Fruit fly (Drosophila melanogaster) Kc167 (cell line): ENCODE measurements around the gene CG15262.

Experiments
- Myc ChIP-seq: fragments of >200 bp; optimal IDR thresholded peaks from 2 replicates; lab custom pipeline; 2017; ENCODE audit warnings: missing external identifiers
- h ChIP-seq: fragments of >200 bp; optimal IDR thresholded peaks from 3 replicates; lab custom pipeline; 2018; ENCODE audit warnings: missing external identifiers

DNA sequence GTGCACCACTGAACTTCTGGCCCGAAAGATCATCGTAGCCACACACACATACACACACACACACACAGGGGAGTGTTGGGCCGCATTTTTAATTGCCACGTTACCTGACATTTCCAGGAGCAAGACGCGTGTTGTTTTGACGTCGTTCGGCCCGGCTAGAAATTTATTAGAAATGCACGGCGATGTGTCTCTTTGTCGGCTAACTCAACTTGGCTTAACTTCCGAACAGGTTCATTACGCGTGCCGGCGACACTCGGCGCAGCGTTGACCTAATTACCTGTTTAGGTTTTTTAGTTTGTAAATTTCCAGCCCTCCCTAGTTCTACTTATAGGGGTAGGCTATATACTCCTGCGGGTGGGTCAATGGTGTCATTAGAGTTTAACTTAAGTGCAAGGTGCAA is 22.3 kb downstream of the CG15262 start:
- no peak for TF ChIP-seq h (lab: Kevin White, UChicago)
- TF ChIP-seq Myc (lab: Kevin White, UChicago) = no peak
